Worm (Caenorhabditis elegans): ENCODE measurements around the gene suf-1.

The suf-1 gene

ce11 chrII:8640503-8640902 is 36.9 kb downstream of the suf-1 start:
- TF ChIP-seq sox-2 (GFP tag; IDR thresholded peaks at IDR 0.05) (no peak), ceh-24 (tag; optimal IDR thresholded peaks at IDR 0.05) (no peak), Y22D7AL.16 (tag; optimal IDR thresholded peaks at IDR 0.05) (no peak), madf-2 (tag; optimal IDR thresholded peaks at IDR 0.05) (no peak), ceh-2 (tag; optimal IDR thresholded peaks at IDR 0.05) (no peak), nfya-1 (tag; optimal IDR thresholded peaks at IDR 0.05) (no peak), hlh-13 (GFP tag; optimal IDR thresholded peaks at IDR 0.05) (no peak), unc-86 (tag; optimal IDR thresholded peaks at IDR 0.05) (no peak), pqm-1 (tag; optimal IDR thresholded peaks at IDR 0.05) (no peak), pha-2 (tag; optimal IDR thresholded peaks at IDR 0.05) (no peak), ama-1 (optimal IDR thresholded peaks at IDR 0.05) (no peak), pax-1 (tag; optimal IDR thresholded peaks at IDR 0.05) (no peak), tbx-2 (tag; optimal IDR thresholded peaks at IDR 0.05) (no peak), pha-4 (tag; optimal IDR thresholded peaks at IDR 0.05) (no peak), npax-4 (tag; optimal IDR thresholded peaks at IDR 0.05) (no peak), C38D4.7 (GFP tag; optimal IDR thresholded peaks at IDR 0.05) (no peak), eyg-1 (tag; optimal IDR thresholded peaks at IDR 0.05) (no peak), ceh-14 (tag; optimal IDR thresholded peaks at IDR 0.05) (no peak)

ce11 chrII:8641131-8641530 is 37.5 kb downstream of the suf-1 start, which contains the start of gene D2085.7:
Gene D2085.7, plus strand, starts transcription at chrII:8641381.
- TF ChIP-seq Y22D7AL.16 (tag; optimal IDR thresholded peaks at IDR 0.05) = no peak
- no peak for TF ChIP-seq che-1 (tag; optimal IDR thresholded peaks at IDR 0.05)
- no peak for TF ChIP-seq npax-4 (tag; optimal IDR thresholded peaks at IDR 0.05)
- TF ChIP-seq ahr-1 (tag; optimal IDR thresholded peaks at IDR 0.05) = no peak
- TF ChIP-seq pax-1 (tag; optimal IDR thresholded peaks at IDR 0.05) = no peak
- no peak for TF ChIP-seq elt-4 (tag; optimal IDR thresholded peaks at IDR 0.05)
- TF ChIP-seq ref-2 (tag; optimal IDR thresholded peaks at IDR 0.05) = no peak
- TF ChIP-seq nfya-1 (tag; optimal IDR thresholded peaks at IDR 0.05) = no peak

DNA sequence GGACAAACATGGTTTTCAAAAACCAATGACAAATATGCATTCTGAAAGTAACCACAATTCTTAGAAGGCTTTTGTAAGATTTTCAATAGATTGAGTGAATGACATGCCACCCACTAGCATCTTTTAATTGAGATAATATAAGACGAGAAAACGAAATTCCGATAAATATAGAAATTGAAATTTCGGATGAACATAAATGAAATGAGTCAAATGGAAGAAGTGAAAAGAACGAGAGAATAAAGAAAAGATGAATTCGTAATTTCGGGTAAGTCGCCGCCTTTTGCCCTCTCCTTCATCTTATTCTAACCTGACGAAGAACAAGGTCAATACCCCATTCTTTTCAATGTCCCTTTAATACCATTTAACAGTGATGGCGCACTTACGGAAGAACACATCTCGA is 38.7 kb downstream of the suf-1 start:
- TF ChIP-seq ceh-48 (tag; optimal IDR thresholded peaks at IDR 0.05) (no peak), pha-4 (tag; optimal IDR thresholded peaks at IDR 0.05) (no peak), elt-2 (tag; optimal IDR thresholded peaks at IDR 0.05) (no peak), ttx-3 (tag; optimal IDR thresholded peaks at IDR 0.05) (no peak), pax-1 (tag; optimal IDR thresholded peaks at IDR 0.05) (no peak), ceh-14 (tag; optimal IDR thresholded peaks at IDR 0.05) (no peak), lim-6 (tag; optimal IDR thresholded peaks at IDR 0.05) (no peak), nfya-1 (tag; optimal IDR thresholded peaks at IDR 0.05) (no peak), hlh-8 (tag; optimal IDR thresholded peaks at IDR 0.05) (no peak), unc-42 (tag; optimal IDR thresholded peaks at IDR 0.05) (no peak), eyg-1 (tag; optimal IDR thresholded peaks at IDR 0.05) (no peak), ref-2 (tag; optimal IDR thresholded peaks at IDR 0.05) (no peak), zip-5 (tag; optimal IDR thresholded peaks at IDR 0.05) (no peak), mec-3 (tag; optimal IDR thresholded peaks at IDR 0.05; ENCODE audit: borderline replicate concordance) (no peak), madf-2 (tag; optimal IDR thresholded peaks at IDR 0.05) (no peak), hlh-30 (tag; optimal IDR thresholded peaks at IDR 0.05; ENCODE audit: insufficient read depth) (no peak), ztf-16 (tag; optimal IDR thresholded peaks at IDR 0.05) (no peak), pat-9 (tag; optimal IDR thresholded peaks at IDR 0.05) (no peak), odd-2 (tag; optimal IDR thresholded peaks at IDR 0.05) (no peak)

- TF ChIP-seq ceh-34 (tag; optimal IDR thresholded peaks at IDR 0.05) = peak; percentile 33
- no peak for TF ChIP-seq eyg-1 (tag; optimal IDR thresholded peaks at IDR 0.05)
Observed at ce11 chrII:8643627-8644356, 40.1 kb downstream of the suf-1 start.
